Worm (Caenorhabditis elegans) whole organism, early embryonic: ENCODE data around the gene str-27.

Experiments used
- ama-1 ChIP-seq: fragments of 150-350 bp; optimal IDR thresholded peaks from 2 replicates; lab custom pipeline; 2014
- flt-1 ChIP-seq: fragments of 200-800 bp; sonication (Bioruptor generic); IDR thresholded peaks from 2 replicates; pipeline ENCODE4 v1.3.6; 2022; ENCODE audit warnings: missing genetic modification characterization, missing compliant biosample characterization
- hmbx-1 ChIP-seq: sonication (generic microtip); optimal IDR thresholded peaks from 2 replicates; lab custom pipeline; 2016; ENCODE audit warnings: mild to moderate bottlenecking, missing genetic modification characterization, missing compliant biosample characterization
- hnd-1 ChIP-seq: sonication (generic microtip); optimal IDR thresholded peaks from 2 replicates; lab custom pipeline; 2016; ENCODE audit warnings: missing genetic modification characterization, missing compliant biosample characterization
- pes-1 ChIP-seq: fragments of 200-800 bp; sonication (Bioruptor generic); IDR thresholded peaks from 2 replicates; pipeline ENCODE4 v1.3.6; 2022; ENCODE audit warnings: missing genetic modification reagents, missing genetic modification characterization, missing compliant biosample characterization

- no peak for TF ChIP-seq ama-1 (lab: Kevin White, UChicago)
- TF ChIP-seq hnd-1 (tag; lab: Kevin White, UChicago) = no peak
- no peak for TF ChIP-seq flt-1 (GFP tag; lab: Robert Waterston, UW)
- no peak for TF ChIP-seq hmbx-1
- no peak for TF ChIP-seq pes-1 (GFP tag; lab: Robert Waterston, UW)
These were observed 33.4 kb downstream of the str-27 start, which contains the start of gene nhr-53 for ce11 chrV:15702263-15702662.
